Fruit fly (Drosophila melanogaster) whole organism, embryonic: ENCODE data around the gene jhamt.

Experiments used
- Dref ChIP-seq: fragments of 200-800 bp; sonication (Bioruptor generic); IDR thresholded peaks from 2 replicates; pipeline ENCODE4 v1.3.6; 2022; ENCODE audit warnings: missing biosample characterization, missing genetic modification characterization
- Gug ChIP-seq: fragments of 200-800 bp; sonication (Bioruptor generic); IDR thresholded peaks from 4 replicates; pipeline ENCODE4 v1.3.6; 2022; ENCODE audit warnings: missing biosample characterization, missing genetic modification characterization
- nmo ChIP-seq: fragments of 200-800 bp; sonication (Bioruptor generic); optimal IDR thresholded peaks from 2 replicates; lab custom pipeline; 2018; ENCODE audit warnings: missing biosample characterization, mild to moderate bottlenecking, missing genetic modification characterization, moderate library complexity

DNA sequence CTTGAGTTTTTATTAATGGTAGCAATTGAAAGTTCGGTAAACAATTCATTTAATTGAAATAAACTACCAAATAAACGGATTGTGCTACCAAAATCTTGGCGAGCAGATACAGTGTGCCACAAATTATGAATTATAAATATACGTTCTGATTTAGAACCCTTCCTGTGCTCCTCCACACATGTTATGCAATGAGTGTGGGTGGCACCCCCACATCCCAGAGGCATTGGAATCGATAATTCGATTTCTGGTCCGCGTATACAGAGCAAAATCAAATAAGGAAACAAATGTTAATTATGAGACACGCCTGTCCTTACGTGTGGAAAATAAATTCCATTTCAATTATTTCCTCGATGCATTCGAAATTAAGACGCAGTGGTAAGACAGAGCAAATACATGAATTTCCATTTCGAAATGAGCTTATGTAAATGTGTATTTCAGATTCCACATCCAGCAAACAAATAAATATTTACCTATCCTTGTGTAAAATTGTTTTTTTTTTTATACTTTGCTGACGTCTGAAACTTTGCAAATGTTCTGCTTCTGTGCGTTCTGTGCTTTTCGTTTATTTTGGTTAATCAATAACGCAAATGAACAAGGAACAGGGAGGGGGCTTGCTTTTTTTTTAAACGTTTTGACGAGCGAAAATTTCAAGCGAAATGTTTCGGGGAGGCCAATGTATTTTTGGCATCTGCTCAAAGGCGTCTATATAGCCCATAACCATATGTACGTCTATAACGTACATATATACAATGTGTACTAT is 43.7 kb upstream of the jhamt start:
- TF ChIP-seq Gug (no peak), nmo (GFP tag; lab: Kevin White, UChicago) (no peak), Dref (GFP tag; lab: Robert Waterston, UW) (no peak)
